Worm (Caenorhabditis elegans) whole organism, L4 larva: ENCODE measurements around the gene fem-1.

Source experiments
- R02D3.7 ChIP-seq: fragments of 150-350 bp; sonication (generic microtip); optimal IDR thresholded peaks from 3 replicates; lab custom pipeline; 2014; ENCODE audit warnings: missing biosample characterization, missing genetic modification characterization
- T20F7.1 ChIP-seq: fragments of 200-800 bp; sonication (Bioruptor generic); optimal IDR thresholded peaks from 2 replicates; lab custom pipeline; 2018; ENCODE audit warnings: mild to moderate bottlenecking, missing genetic modification characterization, missing compliant biosample characterization
- aha-1 ChIP-seq: fragments of 150-350 bp; peaks from one replicate; lab custom pipeline; 2014; ENCODE audit warnings: missing biosample characterization, missing genetic modification characterization
- attf-4 ChIP-seq: sonication (generic microtip); optimal IDR thresholded peaks from 3 replicates; lab custom pipeline; 2017; ENCODE audit warnings: missing biosample characterization, missing genetic modification characterization
- ceh-28 ChIP-seq: fragments of 150-350 bp; optimal IDR thresholded peaks from 2 replicates; lab custom pipeline; 2014; ENCODE audit warnings: missing biosample characterization, missing genetic modification reagents, missing genetic modification characterization
- ceh-32 ChIP-seq: sonication (generic microtip); optimal IDR thresholded peaks from 2 replicates; lab custom pipeline; 2016; ENCODE audit warnings: mild to moderate bottlenecking, missing genetic modification characterization, missing compliant biosample characterization; ENCODE audit not compliant: poor library complexity
- daf-12 ChIP-seq: fragments of 150-350 bp; optimal IDR thresholded peaks from 2 replicates; lab custom pipeline; 2014; ENCODE audit warnings: missing biosample characterization, missing genetic modification reagents, missing genetic modification characterization
- daf-16 ChIP-seq, 3 experiments: sonication (generic microtip); optimal IDR thresholded peaks; 2 replicates each; lab custom pipeline; 2016 to 2017; ENCODE audit warnings: missing genetic modification characterization in 3 of 3, missing genetic modification reagents in 3 of 3, mild to moderate bottlenecking in 2 of 3, missing compliant biosample characterization in 2 of 3, missing biosample characterization in 1 of 3, moderate library complexity in 1 of 3
- dve-1 ChIP-seq: sonication (generic microtip); optimal IDR thresholded peaks from 2 replicates; lab custom pipeline; 2017; ENCODE audit warnings: antibody characterized with exemption, mild to moderate bottlenecking, missing genetic modification characterization, missing compliant biosample characterization; ENCODE audit not compliant: insufficient read depth
- fkh-10 ChIP-seq: fragments of 150-350 bp; optimal IDR thresholded peaks from 2 replicates; lab custom pipeline; 2014; ENCODE audit warnings: missing biosample characterization, missing genetic modification reagents, missing genetic modification characterization
- hlh-30 ChIP-seq: sonication (generic microtip); optimal IDR thresholded peaks from 2 replicates; lab custom pipeline; 2017; ENCODE audit warnings: antibody characterized with exemption, mild to moderate bottlenecking, missing genetic modification characterization, missing compliant biosample characterization; ENCODE audit not compliant: insufficient read depth
- lin-1 ChIP-seq: fragments of 200-800 bp; sonication (Bioruptor generic); IDR thresholded peaks from 2 replicates; pipeline ENCODE4 v1.3.6; 2022; ENCODE audit warnings: missing genetic modification reagents, missing genetic modification characterization, missing compliant biosample characterization
- lin-39 ChIP-seq: fragments of 150-350 bp; optimal IDR thresholded peaks from 2 replicates; lab custom pipeline; 2014; ENCODE audit warnings: missing biosample characterization, missing genetic modification reagents, missing genetic modification characterization
- madf-9 ChIP-seq: fragments of 200-800 bp; sonication (Bioruptor generic); conservative IDR thresholded peaks from 2 replicates; pipeline ENCODE4 v1.3.6; 2022; ENCODE audit warnings: missing genetic modification reagents, missing genetic modification characterization, missing compliant biosample characterization
- mes-2 ChIP-seq: sonication (generic microtip); optimal IDR thresholded peaks from 2 replicates; lab custom pipeline; 2016; ENCODE audit warnings: missing genotype, mild to moderate bottlenecking, missing genetic modification characterization, missing compliant biosample characterization; ENCODE audit not compliant: poor library complexity, severe bottlenecking
- nhr-28 ChIP-seq: fragments of 150-350 bp; optimal IDR thresholded peaks from 2 replicates; lab custom pipeline; 2014; ENCODE audit warnings: missing biosample characterization, missing genetic modification characterization
- nhr-48 ChIP-seq: sonication (generic microtip); optimal IDR thresholded peaks from 2 replicates; lab custom pipeline; 2016; ENCODE audit warnings: mild to moderate bottlenecking, missing genetic modification characterization, missing compliant biosample characterization
- nhr-6 ChIP-seq: fragments of 150-350 bp; optimal IDR thresholded peaks from 2 replicates; lab custom pipeline; 2014; ENCODE audit warnings: missing biosample characterization, missing genetic modification characterization
- pha-4 ChIP-seq, 2 experiments: fragments of 150-350 bp in 1 of 2; fragments of 200-800 bp in 1 of 2; sonication (Bioruptor generic) in 1 of 2; IDR thresholded peaks in 1 of 2; optimal IDR thresholded peaks in 1 of 2; 2 replicates each; pipeline versions ENCODE4 v1.3.6 to Lab custom; 2014 to 2022; ENCODE audit warnings: missing genetic modification characterization in 2 of 2, missing genetic modification reagents in 2 of 2, missing biosample characterization in 1 of 2, missing compliant biosample characterization in 1 of 2
- rbr-2 ChIP-seq: sonication (generic microtip); optimal IDR thresholded peaks from 2 replicates; lab custom pipeline; 2016; ENCODE audit warnings: missing genotype, missing genetic modification characterization, missing compliant biosample characterization
- sdz-12 ChIP-seq: fragments of 200-800 bp; sonication (Bioruptor generic); optimal IDR thresholded peaks from 2 replicates; lab custom pipeline; 2018; ENCODE audit warnings: mild to moderate bottlenecking, missing genetic modification characterization, missing compliant biosample characterization
- snpc-1.2 ChIP-seq: fragments of 200-800 bp; sonication (Bioruptor generic); IDR thresholded peaks from 2 replicates; pipeline ENCODE4 v1.3.6; 2022; ENCODE audit warnings: missing genetic modification reagents, missing genetic modification characterization, missing compliant biosample characterization
- unc-130 ChIP-seq: sonication (generic microtip); optimal IDR thresholded peaks from 2 replicates; lab custom pipeline; 2016; ENCODE audit warnings: missing genetic modification reagents, missing genetic modification characterization, missing compliant biosample characterization
- unc-62 ChIP-seq, 3 experiments: fragments of 150-350 bp in 1 of 3; sonication (generic microtip); optimal IDR thresholded peaks in 2 of 3; peaks in 1 of 3; 1 replicate in 1 of 3; 2 replicates in 2 of 3; lab custom pipeline; 2014 to 2017; ENCODE audit warnings: missing biosample characterization in 3 of 3, missing genetic modification characterization in 3 of 3, missing genetic modification reagents in 3 of 3, missing genotype in 1 of 3
- vab-7 ChIP-seq: fragments of 200-800 bp; sonication (Bioruptor generic); IDR thresholded peaks from 2 replicates; pipeline ENCODE4 v1.3.6; 2022; ENCODE audit warnings: missing genetic modification reagents, missing genetic modification characterization, missing compliant biosample characterization
- zip-11 ChIP-seq: fragments of 200-800 bp; sonication (Bioruptor generic); IDR thresholded peaks from 2 replicates; pipeline ENCODE4 v1.3.6; 2022; ENCODE audit warnings: missing genetic modification characterization, missing compliant biosample characterization

Gene fem-1

ce11 chrIV:5582267-5582666, 44.5 kb upstream of the fem-1 start (continued):
- TF ChIP-seq daf-12 (no peak), rbr-2 (peak; percentile 79), dve-1 (peak; percentile 57), daf-16 (GFP tag; optimal IDR thresholded peaks at IDR 0.05; lab: Kevin White, UChicago) (peak in 1 of 2 experiments; percentile 93), daf-16 (tag; optimal IDR thresholded peaks at IDR 0.05; lab: Kevin White, UChicago) (peak; percentile 93), lin-39 (tag; lab: Kevin White, UChicago) (no peak), nhr-28 (tag; lab: Kevin White, UChicago) (peak; percentile 81), aha-1 (tag; lab: Kevin White, UChicago) (peak; percentile 97), R02D3.7 (no peak), hlh-30 (peak; percentile 88), ceh-32 (tag; lab: Kevin White, UChicago) (no peak)

- TF ChIP-seq nhr-28 (tag; lab: Kevin White, UChicago) (peak; percentile 37), hlh-30 (peak; percentile 45), lin-1 (GFP tag; lab: Robert Waterston, UW) (no peak), daf-16 (GFP tag; optimal IDR thresholded peaks at IDR 0.05; lab: Kevin White, UChicago) (no peak), daf-16 (tag; optimal IDR thresholded peaks at IDR 0.05; lab: Kevin White, UChicago) (peak; percentile 65), unc-62 (GFP tag; optimal IDR thresholded peaks at IDR 0.05 in 1 of 2; lab: Kevin White, UChicago) (peak in 1 of 2 experiments; percentile 95), unc-62 (tag; optimal IDR thresholded peaks at IDR 0.05; lab: Kevin White, UChicago) (no peak), zip-11 (GFP tag; lab: Robert Waterston, UW) (no peak), sdz-12 (GFP tag; lab: Kevin White, UChicago) (peak; percentile 14), attf-4 (tag; lab: Kevin White, UChicago) (no peak), unc-130 (no peak), mes-2 (tag; lab: Kevin White, UChicago) (no peak), aha-1 (tag; lab: Kevin White, UChicago) (peak; percentile 7), nhr-48 (no peak)
Observed at ce11 chrIV:5580588-5581308, 43.0 kb upstream of the fem-1 start.

ce11 chrIV:5574033-5574432, 36.3 kb upstream of the fem-1 start, which contains the start of gene T12E12.6:
Gene T12E12.6 (minus strand): TSS chrIV:5574133.
- TF ChIP-seq vab-7, result no peak
- TF ChIP-seq madf-9 (GFP tag; lab: Robert Waterston, UW), result no peak
- TF ChIP-seq, all 104 proteins: peak for 0

- no peak for TF ChIP-seq pha-4 (GFP tag; IDR thresholded peaks at IDR 0.05; lab: Robert Waterston, UW)
- no peak for TF ChIP-seq pha-4 (tag; optimal IDR thresholded peaks at IDR 0.05; lab: Kevin White, UChicago)
- TF ChIP-seq snpc-1.2, result no peak
- no peak for TF ChIP-seq T20F7.1 (GFP tag; lab: Kevin White, UChicago)
- TF ChIP-seq fkh-10 (GFP tag; lab: Kevin White, UChicago), result no peak
- peak in 1 of 2 experiments; percentile 93 for TF ChIP-seq unc-62 (GFP tag; optimal IDR thresholded peaks at IDR 0.05 in 1 of 2; lab: Kevin White, UChicago)
- no peak for TF ChIP-seq unc-62 (tag; optimal IDR thresholded peaks at IDR 0.05; lab: Kevin White, UChicago)
Observed at ce11 chrIV:5572693-5573092, 34.9 kb upstream of the fem-1 start.

- TF ChIP-seq aha-1 (tag; lab: Kevin White, UChicago) (no peak), nhr-6 (tag; lab: Kevin White, UChicago) (peak; percentile 11)
Observed at ce11 chrIV:5565105-5565504, 27.3 kb upstream of the fem-1 start.

ce11 chrIV:5564293-5564692, 26.5 kb upstream of the fem-1 start:
- TF ChIP-seq unc-62 (GFP tag; optimal IDR thresholded peaks at IDR 0.05 in 1 of 2; lab: Kevin White, UChicago) (peak in 1 of 2 experiments; percentile 16), unc-62 (tag; optimal IDR thresholded peaks at IDR 0.05; lab: Kevin White, UChicago) (no peak), ceh-28 (no peak), fkh-10 (GFP tag; lab: Kevin White, UChicago) (no peak)
